Fruit fly (Drosophila melanogaster) whole organism, embryonic: ENCODE results near the gene Fitm.
A peak's percentile ranks its signal among the peaks of the same experiment; 100 is the strongest.

ENCODE experiments used
- Aef1 ChIP-seq: fragments of 200-800 bp; sonication (Bioruptor generic); IDR thresholded peaks from 3 replicates; pipeline ENCODE4 v1.3.6; 2022; ENCODE audit warnings: missing biosample characterization, missing genetic modification characterization
- Asciz ChIP-seq: fragments of 200-800 bp; sonication (Bioruptor generic); optimal IDR thresholded peaks from 2 replicates; lab custom pipeline; 2017; ENCODE audit warnings: missing biosample characterization, mild to moderate bottlenecking, missing genetic modification characterization, missing genetic modification reagents
- Atf-2 ChIP-seq: fragments of 200-800 bp; sonication (Bioruptor generic); optimal IDR thresholded peaks from 2 replicates; lab custom pipeline; 2016; ENCODE audit warnings: missing biosample characterization, missing genetic modification characterization
- Awh ChIP-seq: fragments of 200-800 bp; sonication (Bioruptor generic); IDR thresholded peaks from 2 replicates; pipeline ENCODE4, ENCODE4 v1.3.6; 2022; ENCODE audit warnings: missing biosample characterization, missing genetic modification characterization
- Blimp-1 ChIP-seq: fragments of 200-800 bp; sonication (Bioruptor generic); optimal IDR thresholded peaks from 3 replicates; lab custom pipeline; 2018; ENCODE audit warnings: missing biosample characterization, missing genetic modification characterization, mild to moderate bottlenecking, moderate library complexity, missing genetic modification reagents
- C15 ChIP-seq: fragments of 200-800 bp; sonication (Bioruptor generic); IDR thresholded peaks from 3 replicates; pipeline ENCODE4 v1.3.6; 2022; ENCODE audit warnings: missing biosample characterization, missing genetic modification characterization
- CG10565 ChIP-seq: fragments of 200-800 bp; sonication (Bioruptor generic); optimal IDR thresholded peaks from 3 replicates; lab custom pipeline; 2016; ENCODE audit warnings: missing biosample characterization, mild to moderate bottlenecking, missing genetic modification characterization
- CG12071 ChIP-seq: fragments of 200-800 bp; sonication (Bioruptor generic); optimal IDR thresholded peaks from 3 replicates; lab custom pipeline; 2018; ENCODE audit warnings: missing biosample characterization, mild to moderate bottlenecking, missing genetic modification characterization
- CG13624 ChIP-seq: fragments of 200-800 bp; sonication (Bioruptor generic); optimal IDR thresholded peaks from 2 replicates; lab custom pipeline; 2016; ENCODE audit warnings: missing biosample characterization, missing genetic modification characterization
- CG1602 ChIP-seq: fragments of 200-800 bp; sonication (Bioruptor generic); optimal IDR thresholded peaks from 3 replicates; lab custom pipeline; 2016; ENCODE audit warnings: missing biosample characterization, missing genetic modification characterization
- CG1603 ChIP-seq: fragments of 200-800 bp; sonication (Bioruptor generic); optimal IDR thresholded peaks from 2 replicates; lab custom pipeline; 2019; ENCODE audit warnings: missing biosample characterization, mild to moderate bottlenecking, missing genetic modification characterization, moderate library complexity
- CG16863 ChIP-seq: fragments of 200-800 bp; sonication (Bioruptor generic); optimal IDR thresholded peaks from 3 replicates; lab custom pipeline; 2016; ENCODE audit warnings: missing biosample characterization, missing genetic modification characterization
- CG18476 ChIP-seq: fragments of 200-800 bp; sonication (Bioruptor generic); optimal IDR thresholded peaks from 2 replicates; lab custom pipeline; 2016; ENCODE audit warnings: missing biosample characterization, mild to moderate bottlenecking, missing genetic modification characterization
- CG32532 ChIP-seq: fragments of 200-800 bp; sonication (Bioruptor generic); IDR thresholded peaks from 2 replicates; pipeline ENCODE4 v1.3.6; 2022; ENCODE audit warnings: missing biosample characterization, missing genetic modification characterization
- CG33213 ChIP-seq: fragments of 200-800 bp; sonication (Bioruptor generic); optimal IDR thresholded peaks from 3 replicates; lab custom pipeline; 2016; ENCODE audit warnings: missing biosample characterization, missing genetic modification characterization
- CG3726 ChIP-seq: fragments of 200-800 bp; sonication (Bioruptor generic); IDR thresholded peaks from 3 replicates; pipeline ENCODE4, ENCODE4 v1.3.6; 2022; ENCODE audit warnings: missing biosample characterization, missing genetic modification characterization
- CG6765 ChIP-seq: fragments of 200-800 bp; sonication (Bioruptor generic); optimal IDR thresholded peaks from 3 replicates; lab custom pipeline; 2017; ENCODE audit warnings: missing biosample characterization, mild to moderate bottlenecking, missing genetic modification characterization
- D ChIP-seq, 2 experiments: fragments of 200-800 bp in 1 of 2; fragments of >200 bp in 1 of 2; sonication (Bioruptor generic) in 1 of 2; optimal IDR thresholded peaks; 2 replicates in 1 of 2; 3 replicates in 1 of 2; lab custom pipeline; 2017; ENCODE audit warnings: mild to moderate bottlenecking in 1 of 2, missing biosample characterization in 1 of 2, missing genetic modification characterization in 1 of 2, missing genetic modification reagents in 1 of 2
- Doc3 ChIP-seq: fragments of 200-800 bp; sonication (Bioruptor generic); IDR thresholded peaks from 3 replicates; pipeline ENCODE4 v1.3.6; 2022; ENCODE audit warnings: missing biosample characterization, missing genetic modification characterization; ENCODE audit not compliant: partially characterized antibody
- Fer2 ChIP-seq: fragments of 200-800 bp; sonication (Bioruptor generic); optimal IDR thresholded peaks from 2 replicates; lab custom pipeline; 2018; ENCODE audit warnings: missing biosample characterization, mild to moderate bottlenecking, missing genetic modification characterization, moderate library complexity
- GATAe ChIP-seq: fragments of 200-800 bp; sonication (Bioruptor generic); conservative IDR thresholded peaks from 2 replicates; pipeline ENCODE4 v1.3.6; 2022; ENCODE audit warnings: missing biosample characterization, missing genetic modification characterization
- Hr3 ChIP-seq: fragments of 200-800 bp; sonication (Bioruptor generic); optimal IDR thresholded peaks from 3 replicates; lab custom pipeline; 2016; ENCODE audit warnings: missing biosample characterization, missing genetic modification characterization
- Mad ChIP-seq: fragments of 200-800 bp; sonication (Bioruptor generic); optimal IDR thresholded peaks from 2 replicates; lab custom pipeline; 2016; ENCODE audit warnings: missing biosample characterization, missing genetic modification characterization
- Myb ChIP-seq: fragments of 200-800 bp; sonication (Bioruptor generic); optimal IDR thresholded peaks from 2 replicates; lab custom pipeline; 2016; ENCODE audit warnings: missing biosample characterization, missing genetic modification characterization
- Nf-YC ChIP-seq: fragments of 200-800 bp; optimal IDR thresholded peaks from 3 replicates; lab custom pipeline; 2019; ENCODE audit warnings: missing biosample characterization, mild to moderate bottlenecking, missing genetic modification characterization, moderate library complexity
- Rfx ChIP-seq: fragments of 200-800 bp; sonication (Bioruptor generic); IDR thresholded peaks from 2 replicates; pipeline ENCODE4 v1.3.6; 2022; ENCODE audit warnings: missing biosample characterization, missing genetic modification characterization
- Sry-δ ChIP-seq: fragments of 200-800 bp; sonication (Bioruptor generic); optimal IDR thresholded peaks from 2 replicates; lab custom pipeline; 2016; ENCODE audit warnings: missing biosample characterization, missing genetic modification characterization
- al ChIP-seq: fragments of 200-800 bp; sonication (Bioruptor generic); IDR thresholded peaks from 2 replicates; pipeline ENCODE4 v1.3.6; 2022; ENCODE audit warnings: missing biosample characterization, missing genetic modification characterization
- amos ChIP-seq: fragments of 200-800 bp; sonication (Bioruptor generic); IDR thresholded peaks from 2 replicates; pipeline ENCODE4 v1.3.6; 2022; ENCODE audit warnings: missing biosample characterization, missing genetic modification characterization; ENCODE audit not compliant: partially characterized antibody
- bbx ChIP-seq: fragments of 200-800 bp; sonication (Bioruptor generic); IDR thresholded peaks from 2 replicates; pipeline ENCODE4 v1.3.6; 2022; ENCODE audit warnings: missing biosample characterization, missing genetic modification characterization; ENCODE audit not compliant: partially characterized antibody
- cato ChIP-seq: fragments of 200-800 bp; sonication (Bioruptor generic); optimal IDR thresholded peaks from 2 replicates; lab custom pipeline; 2016; ENCODE audit warnings: missing biosample characterization, missing genetic modification characterization, borderline replicate concordance
- chinmo ChIP-seq: fragments of 200-800 bp; sonication (Bioruptor generic); IDR thresholded peaks from 4 replicates; pipeline ENCODE4 v1.3.6; 2022; ENCODE audit warnings: missing biosample characterization, missing genetic modification characterization; ENCODE audit not compliant: partially characterized antibody
- ci ChIP-seq: fragments of 200-800 bp; sonication (Bioruptor generic); IDR thresholded peaks from 3 replicates; pipeline ENCODE4 v1.3.6; 2022; ENCODE audit warnings: missing biosample characterization, missing genetic modification characterization
- corto ChIP-seq: fragments of 200-800 bp; sonication (Bioruptor generic); optimal IDR thresholded peaks from 2 replicates; lab custom pipeline; 2016; ENCODE audit warnings: missing biosample characterization, mild to moderate bottlenecking, missing genetic modification characterization, moderate library complexity
- gce ChIP-seq: fragments of 200-800 bp; sonication (Bioruptor generic); IDR thresholded peaks from 3 replicates; pipeline ENCODE4 v1.3.6; 2022; ENCODE audit warnings: missing biosample characterization, missing genetic modification characterization
- gcm2 ChIP-seq: fragments of 200-800 bp; sonication (Bioruptor generic); optimal IDR thresholded peaks from 2 replicates; lab custom pipeline; 2016; ENCODE audit warnings: missing biosample characterization, missing genetic modification characterization
- gsb ChIP-seq: fragments of 200-800 bp; sonication (Bioruptor generic); IDR thresholded peaks from 2 replicates; pipeline ENCODE4 v1.3.6; 2022; ENCODE audit warnings: missing biosample characterization, missing genetic modification characterization
- inv ChIP-seq: fragments of 200-800 bp; sonication (Bioruptor generic); IDR thresholded peaks from 2 replicates; pipeline ENCODE4 v1.3.6; 2022; ENCODE audit warnings: missing biosample characterization, missing genetic modification characterization; ENCODE audit not compliant: partially characterized antibody
- lab ChIP-seq: fragments of 200-800 bp; sonication (Bioruptor generic); optimal IDR thresholded peaks from 3 replicates; lab custom pipeline; 2017; ENCODE audit warnings: missing biosample characterization, missing genetic modification characterization, mild to moderate bottlenecking, moderate library complexity, missing genetic modification reagents
- lbe ChIP-seq: fragments of 200-800 bp; sonication (Bioruptor generic); optimal IDR thresholded peaks from 2 replicates; lab custom pipeline; 2016; ENCODE audit warnings: missing biosample characterization, mild to moderate bottlenecking, missing genetic modification characterization
- org-1 ChIP-seq: fragments of 200-800 bp; sonication (Bioruptor generic); optimal IDR thresholded peaks from 2 replicates; lab custom pipeline; 2017; ENCODE audit warnings: missing biosample characterization, missing genetic modification characterization
- p53 ChIP-seq: fragments of 200-800 bp; sonication (Bioruptor generic); optimal IDR thresholded peaks from 2 replicates; lab custom pipeline; 2016; ENCODE audit warnings: missing biosample characterization, missing genetic modification characterization
- shn ChIP-seq: fragments of 200-800 bp; sonication (Bioruptor generic); optimal IDR thresholded peaks from 3 replicates; lab custom pipeline; 2016; ENCODE audit warnings: missing biosample characterization, missing genetic modification characterization
- sim ChIP-seq: fragments of 200-800 bp; sonication (Bioruptor generic); IDR thresholded peaks from 2 replicates; pipeline ENCODE4 v1.3.6; 2022; ENCODE audit warnings: missing biosample characterization, missing genetic modification characterization
- sr ChIP-seq: fragments of 200-800 bp; sonication (Bioruptor generic); IDR thresholded peaks from 3 replicates; pipeline ENCODE4 v1.3.6; 2022; ENCODE audit warnings: missing biosample characterization, missing genetic modification characterization
- wek ChIP-seq: fragments of 200-800 bp; sonication (Bioruptor generic); optimal IDR thresholded peaks from 3 replicates; lab custom pipeline; 2018; ENCODE audit warnings: missing biosample characterization, mild to moderate bottlenecking, missing genetic modification characterization, moderate library complexity
- z ChIP-seq: fragments of 200-800 bp; sonication (Bioruptor generic); IDR thresholded peaks from 3 replicates; pipeline ENCODE4 v1.3.6; 2022; ENCODE audit warnings: missing biosample characterization, missing genetic modification characterization
- zen ChIP-seq: fragments of 200-800 bp; sonication (Bioruptor generic); optimal IDR thresholded peaks from 3 replicates; lab custom pipeline; 2018; ENCODE audit warnings: missing biosample characterization, mild to moderate bottlenecking, missing genetic modification characterization, moderate library complexity
- zfh2 ChIP-seq: fragments of 200-800 bp; sonication (Bioruptor generic); optimal IDR thresholded peaks from 2 replicates; lab custom pipeline; 2016; ENCODE audit warnings: missing biosample characterization, missing genetic modification characterization

Fitm gene

dm6 chr3L:5154917-5155613, 9.2 kb upstream of the Fitm start (continued):
- peak; percentile 64 for TF ChIP-seq Fer2 (tag; lab: Kevin White, UChicago)
- peak; percentile 85 for TF ChIP-seq Rfx (GFP tag; lab: Robert Waterston, UW)
- 0 out of 2 replicates have a peak, but pooled peaks have one; percentile 39 for TF ChIP-seq sim (GFP tag; lab: Robert Waterston, UW)
- peak; percentile 29 for TF ChIP-seq Nf-YC (tag; lab: Kevin White, UChicago)
- TF ChIP-seq CG1603 (tag; lab: Kevin White, UChicago) = peak; percentile 41
- peak; percentile 48 for TF ChIP-seq CG18476 (GFP tag; lab: Kevin White, UChicago)
- TF ChIP-seq zfh2 (GFP tag; lab: Kevin White, UChicago) = peak; percentile 72
- no peak for TF ChIP-seq z (GFP tag; lab: Robert Waterston, UW)
- no peak for TF ChIP-seq chinmo (GFP tag; lab: Robert Waterston, UW)
- peak; percentile 88 for TF ChIP-seq CG32532 (GFP tag; lab: Robert Waterston, UW)
- TF ChIP-seq p53 (GFP tag; lab: Kevin White, UChicago) = peak; percentile 18
- no peak for TF ChIP-seq amos (GFP tag; lab: Robert Waterston, UW)
- no peak for TF ChIP-seq lbe (GFP tag; lab: Kevin White, UChicago)
- TF ChIP-seq CG16863 = peak; percentile 65
- TF ChIP-seq gce (GFP tag; lab: Robert Waterston, UW) = peak; percentile 70
- TF ChIP-seq Doc3 (GFP tag; lab: Robert Waterston, UW) = no peak
- no peak for TF ChIP-seq CG3726 (GFP tag; lab: Robert Waterston, UW)
- TF ChIP-seq wek = no peak
- TF ChIP-seq gcm2 (GFP tag; lab: Kevin White, UChicago) = peak; percentile 21
- peak; percentile 51 for TF ChIP-seq shn
- peak; percentile 34 for TF ChIP-seq Sry-δ (GFP tag; lab: Kevin White, UChicago)
- no peak for TF ChIP-seq bbx (GFP tag; lab: Robert Waterston, UW)
- TF ChIP-seq Mad (GFP tag; lab: Kevin White, UChicago) = no peak
- TF ChIP-seq sr = no peak
- TF ChIP-seq al (GFP tag; lab: Robert Waterston, UW) = no peak
- peak; percentile 57 for TF ChIP-seq Myb (GFP tag; lab: Kevin White, UChicago)
- TF ChIP-seq gsb (GFP tag; lab: Robert Waterston, UW) = peak; percentile 43; the same call in 1 of the 2 replicates
- TF ChIP-seq CG33213 = peak; percentile 63
- TF ChIP-seq Hr3 (GFP tag; lab: Kevin White, UChicago) = peak; percentile 55
- peak; percentile 91 for TF ChIP-seq lab (GFP tag; lab: Kevin White, UChicago)
- peak; percentile 74 for TF ChIP-seq Blimp-1 (GFP tag; lab: Kevin White, UChicago)
- 0 out of 2 replicates have a peak, but pooled peaks have one; percentile 41 for TF ChIP-seq GATAe
- peak; percentile 64 for TF ChIP-seq CG12071 (GFP tag; lab: Kevin White, UChicago)
- TF ChIP-seq inv (GFP tag; lab: Robert Waterston, UW) = no peak
- peak; percentile 79 for TF ChIP-seq Awh (GFP tag; lab: Robert Waterston, UW)
- TF ChIP-seq CG6765 (GFP tag; lab: Kevin White, UChicago) = peak; percentile 18
- peak; percentile 52; the same call in 1 of the 3 replicates for TF ChIP-seq C15 (GFP tag; lab: Robert Waterston, UW)
- peak; percentile 70 for TF ChIP-seq org-1 (GFP tag; lab: Kevin White, UChicago)
- peak; percentile 51 for TF ChIP-seq Atf-2 (GFP tag; lab: Kevin White, UChicago)
- peak; percentile 51 for TF ChIP-seq CG1602 (GFP tag; lab: Kevin White, UChicago)
- TF ChIP-seq CG10565 (GFP tag; lab: Kevin White, UChicago) = no peak
- TF ChIP-seq Asciz = peak; percentile 58
- no peak; the same call in 1 of the 3 replicates for TF ChIP-seq Aef1 (GFP tag; lab: Robert Waterston, UW)
- peak; percentile 59 for TF ChIP-seq cato (GFP tag; lab: Kevin White, UChicago)
- no peak for TF ChIP-seq zen (tag; lab: Kevin White, UChicago)
- TF ChIP-seq CG13624 (GFP tag; lab: Kevin White, UChicago) = peak; percentile 83
- no peak for TF ChIP-seq ci (GFP tag; lab: Robert Waterston, UW)
- TF ChIP-seq corto (GFP tag; lab: Kevin White, UChicago) = no peak
- no peak for TF ChIP-seq D (optimal IDR thresholded peaks at IDR 0.05; lab: Kevin White, UChicago)
- peak; percentile 46 for TF ChIP-seq D (GFP tag; optimal IDR thresholded peaks at IDR 0.05; lab: Kevin White, UChicago)
